Worm (Caenorhabditis elegans) whole organism, L1 larva: ENCODE data around the gene C03B1.1.

Source experiments
- alr-1 ChIP-seq: fragments of 200-800 bp; sonication (Bioruptor generic); optimal IDR thresholded peaks from 2 replicates; lab custom pipeline; 2018; ENCODE audit warnings: borderline replicate concordance, mild to moderate bottlenecking, missing genetic modification characterization, missing compliant biosample characterization
- aly-2 ChIP-seq: fragments of 150-350 bp; optimal IDR thresholded peaks from 2 replicates; lab custom pipeline; 2014; ENCODE audit warnings: missing biosample characterization, missing genetic modification characterization
- ceh-8 ChIP-seq: fragments of 200-800 bp; sonication (Bioruptor generic); optimal IDR thresholded peaks from 2 replicates; lab custom pipeline; 2018; ENCODE audit warnings: mild to moderate bottlenecking, missing genetic modification characterization, moderate library complexity, missing compliant biosample characterization
- ceh-90 ChIP-seq: sonication (generic microtip); optimal IDR thresholded peaks from 2 replicates; lab custom pipeline; 2016; ENCODE audit warnings: missing genetic modification characterization, missing compliant biosample characterization
- ces-1 ChIP-seq: fragments of 150-350 bp; optimal IDR thresholded peaks from 2 replicates; lab custom pipeline; 2014; ENCODE audit warnings: missing biosample characterization, missing genetic modification reagents, missing genetic modification characterization
- dsc-1 ChIP-seq: sonication (generic microtip); optimal IDR thresholded peaks from 2 replicates; lab custom pipeline; 2016; ENCODE audit warnings: mild to moderate bottlenecking, missing genetic modification characterization, missing compliant biosample characterization
- efl-1 ChIP-seq, 4 experiments: fragments of 150-350 bp; optimal IDR thresholded peaks in 3 of 4; peaks in 1 of 4; 1 replicate in 1 of 4; 2 replicates in 3 of 4; lab custom pipeline; 2014; ENCODE audit warnings: missing biosample characterization in 2 of 4, missing genetic modification characterization in 2 of 4, missing genetic modification reagents in 2 of 4
- egl-13 ChIP-seq: sonication (generic microtip); optimal IDR thresholded peaks from 2 replicates; lab custom pipeline; 2016; ENCODE audit warnings: missing genotype, missing genetic modification reagents, missing genetic modification characterization, missing compliant biosample characterization
- elt-2 ChIP-seq: sonication (generic microtip); optimal IDR thresholded peaks from 2 replicates; lab custom pipeline; 2016; ENCODE audit warnings: missing genetic modification characterization, mild to moderate bottlenecking, inconsistent platforms, missing compliant biosample characterization, missing genetic modification reagents
- elt-3 ChIP-seq, 6 experiments: fragments of 150-350 bp in 1 of 6; sonication (generic microtip); optimal IDR thresholded peaks; 2 replicates each; lab custom pipeline; 2017 to 2018; ENCODE audit warnings: missing biosample characterization in 6 of 6, missing genetic modification characterization in 6 of 6, inconsistent platforms in 1 of 6
- fkh-10 ChIP-seq: sonication (generic microtip); optimal IDR thresholded peaks from 2 replicates; lab custom pipeline; 2017; ENCODE audit warnings: missing biosample characterization, missing genetic modification reagents, missing genetic modification characterization
- fkh-4 ChIP-seq: sonication (generic microtip); optimal IDR thresholded peaks from 2 replicates; lab custom pipeline; 2016; ENCODE audit warnings: missing compliant biosample characterization, missing genetic modification characterization, borderline replicate concordance
- grh-1 ChIP-seq: fragments of 200-800 bp; sonication (Bioruptor generic); IDR thresholded peaks from 2 replicates; pipeline ENCODE4 v1.3.6; 2022; ENCODE audit warnings: missing genetic modification reagents, missing genetic modification characterization, missing compliant biosample characterization
- hpl-2 ChIP-seq: fragments of 150-350 bp; optimal IDR thresholded peaks from 2 replicates; lab custom pipeline; 2014; ENCODE audit warnings: missing biosample characterization, missing genetic modification reagents, missing genetic modification characterization
- irx-1 ChIP-seq: sonication (generic microtip); optimal IDR thresholded peaks from 2 replicates; lab custom pipeline; 2016; ENCODE audit warnings: missing genetic modification characterization, missing compliant biosample characterization
- lin-13 ChIP-seq: fragments of 150-350 bp; optimal IDR thresholded peaks from 2 replicates; lab custom pipeline; 2014; ENCODE audit warnings: missing biosample characterization, missing genetic modification reagents, missing genetic modification characterization
- lin-14 ChIP-seq: fragments of 200-800 bp; sonication (Bioruptor generic); optimal IDR thresholded peaks from 2 replicates; lab custom pipeline; 2018; ENCODE audit warnings: mild to moderate bottlenecking, missing genetic modification characterization, moderate library complexity, missing compliant biosample characterization
- lin-35 ChIP-seq, 2 experiments: fragments of 150-350 bp; optimal IDR thresholded peaks; 2 replicates each; lab custom pipeline; 2014; ENCODE audit warnings: missing biosample characterization in 2 of 2, missing genetic modification characterization in 2 of 2, missing genetic modification reagents in 2 of 2
- lir-3 ChIP-seq: sonication (generic microtip); optimal IDR thresholded peaks from 2 replicates; lab custom pipeline; 2016; ENCODE audit warnings: mild to moderate bottlenecking, missing genetic modification characterization, moderate library complexity, missing compliant biosample characterization; ENCODE audit not compliant: poor library complexity
- lsy-2 ChIP-seq, 2 experiments: fragments of 150-350 bp; optimal IDR thresholded peaks; 2 replicates each; lab custom pipeline; 2014; ENCODE audit warnings: missing biosample characterization in 2 of 2, missing genetic modification characterization in 2 of 2
- mdl-1 ChIP-seq, 2 experiments: fragments of 150-350 bp; optimal IDR thresholded peaks; 2 replicates each; lab custom pipeline; 2014 to 2017; ENCODE audit warnings: missing biosample characterization in 2 of 2, missing genetic modification characterization in 2 of 2, inconsistent platforms in 1 of 2
- mef-2 ChIP-seq: fragments of 150-350 bp; optimal IDR thresholded peaks from 2 replicates; lab custom pipeline; 2014; ENCODE audit warnings: missing biosample characterization, missing genetic modification characterization
- mep-1 ChIP-seq: fragments of 150-350 bp; optimal IDR thresholded peaks from 2 replicates; lab custom pipeline; 2014; ENCODE audit warnings: missing biosample characterization, missing genetic modification characterization
- nhr-19 ChIP-seq: fragments of 200-800 bp; sonication (Bioruptor generic); conservative IDR thresholded peaks from 2 replicates; pipeline ENCODE4 v1.3.6; 2022; ENCODE audit warnings: missing genetic modification characterization, missing compliant biosample characterization
- nhr-237 ChIP-seq: fragments of 150-350 bp; optimal IDR thresholded peaks from 2 replicates; lab custom pipeline; 2014; ENCODE audit warnings: missing biosample characterization, missing genetic modification characterization
- nhr-28 ChIP-seq: fragments of 150-350 bp; optimal IDR thresholded peaks from 2 replicates; lab custom pipeline; 2014; ENCODE audit warnings: missing biosample characterization, missing genetic modification characterization
- nhr-47 ChIP-seq: sonication (generic microtip); optimal IDR thresholded peaks from 2 replicates; lab custom pipeline; 2016; ENCODE audit warnings: mild to moderate bottlenecking, missing genetic modification characterization, moderate library complexity, missing compliant biosample characterization
- nhr-85 ChIP-seq: sonication (generic microtip); peaks from one replicate; lab custom pipeline; 2016; ENCODE audit warnings: missing genetic modification characterization, inconsistent platforms, missing compliant biosample characterization
- nhr-90 ChIP-seq: sonication (generic microtip); optimal IDR thresholded peaks from 2 replicates; lab custom pipeline; 2016; ENCODE audit warnings: mild to moderate bottlenecking, missing genetic modification characterization, missing compliant biosample characterization; ENCODE audit not compliant: poor library complexity
- pqm-1 ChIP-seq: sonication (generic microtip); optimal IDR thresholded peaks from 3 replicates; lab custom pipeline; 2017; ENCODE audit warnings: missing biosample characterization, missing genetic modification characterization
- skn-1 ChIP-seq: fragments of 150-350 bp; optimal IDR thresholded peaks from 2 replicates; lab custom pipeline; 2014; ENCODE audit warnings: missing biosample characterization, missing genetic modification characterization
- snu-23 ChIP-seq: sonication (generic microtip); optimal IDR thresholded peaks from 2 replicates; lab custom pipeline; 2016; ENCODE audit warnings: missing genetic modification characterization, missing compliant biosample characterization
- sptf-1 ChIP-seq: fragments of 150-350 bp; optimal IDR thresholded peaks from 2 replicates; lab custom pipeline; 2014; ENCODE audit warnings: missing biosample characterization, missing genetic modification characterization
- sup-37 ChIP-seq: fragments of 200-800 bp; sonication (Bioruptor generic); optimal IDR thresholded peaks from 2 replicates; lab custom pipeline; 2018; ENCODE audit warnings: mild to moderate bottlenecking, missing genetic modification characterization, missing compliant biosample characterization
- tbx-2 ChIP-seq: sonication (generic microtip); optimal IDR thresholded peaks from 2 replicates; lab custom pipeline; 2016; ENCODE audit warnings: missing genetic modification characterization, missing compliant biosample characterization
- unc-130 ChIP-seq: fragments of 150-350 bp; optimal IDR thresholded peaks from 2 replicates; lab custom pipeline; 2017; ENCODE audit warnings: missing biosample characterization, missing genetic modification characterization, inconsistent platforms
- unc-86 ChIP-seq: sonication (generic microtip); optimal IDR thresholded peaks from 2 replicates; lab custom pipeline; 2016; ENCODE audit warnings: missing genetic modification characterization, missing compliant biosample characterization
- unc-98 ChIP-seq: fragments of 200-800 bp; sonication (Bioruptor generic); IDR thresholded peaks from 2 replicates; pipeline ENCODE4 v1.3.6; 2022; ENCODE audit warnings: missing genetic modification characterization, missing compliant biosample characterization
- xbp-1 ChIP-seq: sonication (generic microtip); optimal IDR thresholded peaks from 2 replicates; lab custom pipeline; 2016; ENCODE audit warnings: missing genetic modification characterization, missing compliant biosample characterization
- ztf-11 ChIP-seq, 2 experiments: sonication (generic microtip); optimal IDR thresholded peaks; 2 replicates each; lab custom pipeline; 2016 to 2017; ENCODE audit warnings: missing genetic modification characterization in 2 of 2, missing biosample characterization in 1 of 2, missing compliant biosample characterization in 1 of 2
- ztf-4 ChIP-seq: fragments of 150-350 bp; optimal IDR thresholded peaks from 2 replicates; lab custom pipeline; 2014; ENCODE audit warnings: missing biosample characterization, missing genetic modification characterization

The C03B1.1 gene

ce11 chrX:6403122-6403521 is 28.6 kb downstream of the C03B1.1 start, which contains the start of gene glt-4:
glt-4 (plus strand) TSS chrX:6403422.
- TF ChIP-seq alr-1 (no peak), ztf-4 (no peak), nhr-19 (GFP tag; lab: Robert Waterston, UW) (no peak), nhr-90 (no peak)

DNA sequence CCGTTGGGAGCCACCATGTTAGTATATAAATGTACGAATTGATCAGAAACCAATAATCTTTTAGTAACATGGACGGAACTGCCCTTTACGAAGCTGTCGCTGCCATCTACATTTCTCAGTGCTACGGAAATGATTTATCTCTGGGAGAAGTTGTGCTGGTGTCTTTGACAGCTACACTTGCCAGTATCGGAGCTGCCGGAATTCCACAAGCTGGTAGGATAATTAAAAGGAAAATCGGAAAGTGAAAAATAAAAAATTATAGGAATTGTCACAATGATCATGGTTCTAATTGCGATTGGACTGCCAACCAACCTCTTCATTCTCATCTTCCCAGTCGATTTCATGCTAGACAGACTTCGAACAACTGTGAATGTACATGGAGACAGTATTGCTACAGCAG is 31.4 kb downstream of the C03B1.1 start:
- TF ChIP-seq unc-130 (tag; lab: Kevin White, UChicago) (no peak), pqm-1 (tag; lab: Kevin White, UChicago) (no peak)

ce11 chrX:6407805-6408204 is 33.3 kb downstream of the C03B1.1 start:
- TF ChIP-seq sptf-1 (tag; lab: Kevin White, UChicago), result no peak
- no peak for TF ChIP-seq mep-1 (tag; lab: Kevin White, UChicago)
- TF ChIP-seq elt-3 (tag; optimal IDR thresholded peaks at IDR 0.05; lab: Kevin White, UChicago), result no peak
- TF ChIP-seq ztf-11 (tag; optimal IDR thresholded peaks at IDR 0.05; lab: Kevin White, UChicago), result no peak
- no peak for TF ChIP-seq ceh-8 (GFP tag; lab: Kevin White, UChicago)
- TF ChIP-seq efl-1 (optimal IDR thresholded peaks at IDR 0.05; lab: Kevin White, UChicago), result no peak
- peak in 1 of 2 experiments; percentile 70 for TF ChIP-seq efl-1 (GFP tag; optimal IDR thresholded peaks at IDR 0.05 in 1 of 2; lab: Kevin White, UChicago)
- TF ChIP-seq dsc-1 (tag; lab: Kevin White, UChicago), result peak; percentile 81
- TF ChIP-seq nhr-85 (tag; lab: Kevin White, UChicago), result no peak
- no peak for TF ChIP-seq ces-1 (GFP tag; lab: Kevin White, UChicago)
- no peak for TF ChIP-seq skn-1 (tag; lab: Kevin White, UChicago)
- TF ChIP-seq ceh-90 (tag; lab: Kevin White, UChicago), result no peak
- TF ChIP-seq mef-2 (tag; lab: Kevin White, UChicago), result no peak
- TF ChIP-seq sup-37 (GFP tag; lab: Kevin White, UChicago), result no peak
- TF ChIP-seq unc-86 (tag; lab: Kevin White, UChicago), result no peak
- no peak for TF ChIP-seq hpl-2 (GFP tag; lab: Kevin White, UChicago)
- TF ChIP-seq fkh-4, result peak; percentile 65

DNA sequence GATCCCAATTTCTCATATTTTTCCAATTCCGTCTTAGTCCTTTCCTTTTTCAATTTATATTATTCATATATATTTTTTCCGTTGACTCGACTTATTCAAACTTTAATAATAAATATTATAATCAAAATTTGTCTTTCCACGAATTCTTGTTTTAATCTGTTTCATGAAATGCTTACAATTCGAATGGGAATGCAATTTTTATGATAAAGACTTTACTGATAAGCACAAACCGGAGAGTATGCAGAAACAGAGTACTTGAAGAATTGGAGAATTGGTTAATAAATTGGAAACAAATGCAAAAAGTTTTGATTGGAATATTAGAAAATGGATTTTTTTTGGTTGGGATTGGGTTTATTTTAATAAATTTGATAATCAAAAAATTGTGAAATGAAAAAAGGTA is 33.7 kb downstream of the C03B1.1 start:
- TF ChIP-seq nhr-28 (tag; lab: Kevin White, UChicago) (no peak), lin-14 (GFP tag; lab: Kevin White, UChicago) (peak; percentile 30), elt-2 (tag; lab: Kevin White, UChicago) (peak; percentile 82)

DNA sequence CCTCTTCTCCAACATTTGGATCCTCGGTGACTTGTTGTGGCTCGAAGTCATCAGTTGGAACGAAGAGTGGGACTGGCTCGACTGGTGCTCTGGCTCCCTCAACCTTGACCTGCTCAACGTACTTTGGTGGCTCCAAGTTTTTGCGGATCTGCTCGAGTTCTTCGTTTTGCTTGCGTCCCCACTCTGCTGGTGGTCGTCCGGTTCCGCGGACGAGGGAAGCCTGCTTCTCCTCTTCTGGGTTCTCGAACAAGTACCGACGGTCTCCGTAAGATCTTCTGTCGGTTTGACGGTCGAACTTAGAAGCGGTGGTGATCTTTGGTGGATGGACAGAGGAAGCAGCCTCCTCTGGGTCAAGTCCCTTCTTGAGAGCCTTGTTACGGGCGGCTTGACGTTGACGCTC is 34.2 kb downstream of the C03B1.1 start:
- no peak for TF ChIP-seq lsy-2 (tag; optimal IDR thresholded peaks at IDR 0.05; lab: Kevin White, UChicago)
- TF ChIP-seq egl-13 (tag; lab: Kevin White, UChicago), result no peak
- no peak for TF ChIP-seq fkh-4
- TF ChIP-seq grh-1 (GFP tag; lab: Robert Waterston, UW), result no peak
- no peak for TF ChIP-seq xbp-1

- TF ChIP-seq nhr-19 (GFP tag; lab: Robert Waterston, UW) (peak; percentile 62), irx-1 (tag; lab: Kevin White, UChicago) (peak; percentile 7), mdl-1 (tag; optimal IDR thresholded peaks at IDR 0.05; lab: Kevin White, UChicago) (peak in 1 of 2 experiments; percentile 20), nhr-47 (tag; lab: Kevin White, UChicago) (peak; percentile 18), nhr-237 (tag; lab: Kevin White, UChicago) (no peak), aly-2 (no peak), tbx-2 (tag; lab: Kevin White, UChicago) (peak; percentile 49), lin-35 (GFP tag; optimal IDR thresholded peaks at IDR 0.05; lab: Kevin White, UChicago) (no peak), lsy-2 (tag; optimal IDR thresholded peaks at IDR 0.05; lab: Kevin White, UChicago) (peak; percentile 22 to 60), lir-3 (tag; lab: Kevin White, UChicago) (peak; percentile 17), snu-23 (GFP tag; lab: Kevin White, UChicago) (peak; percentile 61), unc-98 (GFP tag; lab: Robert Waterston, UW) (peak; percentile 30; the same call in 1 of the 2 replicates), nhr-85 (tag; lab: Kevin White, UChicago) (no peak), ztf-4 (peak; percentile 7), efl-1 (optimal IDR thresholded peaks at IDR 0.05; lab: Kevin White, UChicago) (peak in 1 of 2 experiments; percentile 21), efl-1 (GFP tag; optimal IDR thresholded peaks at IDR 0.05 in 1 of 2; lab: Kevin White, UChicago) (peak in 1 of 2 experiments; percentile 0), fkh-10 (GFP tag; lab: Kevin White, UChicago) (no peak), lin-13 (GFP tag; lab: Kevin White, UChicago) (no peak), xbp-1 (peak; percentile 8), sup-37 (GFP tag; lab: Kevin White, UChicago) (peak; percentile 9), fkh-4 (peak; percentile 13)
These were observed 35.7 kb downstream of the C03B1.1 start, which contains the start of gene mup-2 for ce11 chrX:6410177-6410765. mup-2 (minus strand) TSS chrX:6410227.
